Worm (Caenorhabditis elegans): ENCODE measurements around the gene msp-33.

ce11 chrII:4937743-4938142 is 45.2 kb upstream of the msp-33 start, which contains the start of gene ZK546.4:
- TF ChIP-seq pqm-1 (tag; optimal IDR thresholded peaks at IDR 0.05) (no peak), nhr-6 (tag; optimal IDR thresholded peaks at IDR 0.05) (no peak), hmg-1.1 (GFP tag; IDR thresholded peaks at IDR 0.05) (no peak)

Measured in whole organism, L4 larva.